Fruit fly (Drosophila melanogaster) whole organism, larva: ENCODE measurements around the gene CG14435.
A peak's percentile ranks its signal among the peaks of the same experiment; 100 is the strongest.

Experiments used
- noc ChIP-seq: fragments of 200-800 bp; sonication (Bioruptor generic); optimal IDR thresholded peaks from 3 replicates; lab custom pipeline; 2019; ENCODE audit warnings: missing biosample characterization, mild to moderate bottlenecking, missing genetic modification characterization, moderate library complexity

The CG14435 gene

dm6 chrX:6862521-6863288 lies 19.0 kb upstream of the CG14435 start:
- no peak for TF ChIP-seq noc

- TF ChIP-seq noc = peak; percentile 81
Measured at dm6 chrX:6861523-6862077, 17.9 kb upstream of the CG14435 start.

- no peak for TF ChIP-seq noc
Measured at dm6 chrX:6860413-6861089, 16.8 kb upstream of the CG14435 start.

dm6 chrX:6859756-6860412 lies 16.2 kb upstream of the CG14435 start:
- TF ChIP-seq noc = peak; percentile 71

dm6 chrX:6859245-6859644 lies 15.5 kb upstream of the CG14435 start:
- no peak for TF ChIP-seq noc

dm6 chrX:6857693-6858092 lies 14.0 kb upstream of the CG14435 start:
- TF ChIP-seq noc = no peak

dm6 chrX:6857269-6857668 lies 13.5 kb upstream of the CG14435 start:
- no peak for TF ChIP-seq noc

- peak; percentile 53 for TF ChIP-seq noc
Measured at dm6 chrX:6856332-6856995, 12.7 kb upstream of the CG14435 start.

- TF ChIP-seq noc = peak; percentile 70
Measured at dm6 chrX:6855366-6856200, 11.9 kb upstream of the CG14435 start.

- peak; percentile 70 for TF ChIP-seq noc
Measured at dm6 chrX:6854563-6854962, 10.8 kb upstream of the CG14435 start.

dm6 chrX:6853384-6853783 lies 9.7 kb upstream of the CG14435 start:
- no peak for TF ChIP-seq noc

dm6 chrX:6852574-6852973 lies 8.9 kb upstream of the CG14435 start:
- TF ChIP-seq noc = peak; percentile 90

dm6 chrX:6849178-6849956 lies 5.6 kb upstream of the CG14435 start, which contains the start of the genes Cht11 and CG4558:
Gene Cht11, minus strand, starts transcription at chrX:6849517.
Gene CG4558, plus strand, starts transcription at chrX:6849770.
- TF ChIP-seq noc = peak; percentile 85

dm6 chrX:6832584-6832983 lies 11.1 kb downstream of the CG14435 start, which contains the start of gene mAChR-C:
Gene mAChR-C, minus strand, starts transcription at chrX:6832684.
- no peak for TF ChIP-seq noc

dm6 chrX:6824203-6824602 lies 19.5 kb downstream of the CG14435 start, which contains the start of gene nonC:
Gene nonC, plus strand, starts transcription at chrX:6824496.
- no peak for TF ChIP-seq noc
